Worm (Caenorhabditis elegans) whole organism, early embryonic: ENCODE measurements around the gene F21C10.4.

Experiments
- B0310.2 ChIP-seq: sonication (generic microtip); optimal IDR thresholded peaks from 2 replicates; lab custom pipeline; 2016; ENCODE audit warnings: mild to moderate bottlenecking, missing genetic modification characterization, missing compliant biosample characterization
- F13C5.2 ChIP-seq: sonication (generic microtip); optimal IDR thresholded peaks from 2 replicates; lab custom pipeline; 2017; ENCODE audit warnings: mild to moderate bottlenecking, missing genetic modification characterization, inconsistent platforms, missing compliant biosample characterization
- aly-1 ChIP-seq: sonication (generic microtip); optimal IDR thresholded peaks from 2 replicates; lab custom pipeline; 2016; ENCODE audit warnings: missing genetic modification characterization, missing compliant biosample characterization
- ama-1 ChIP-seq: fragments of 150-350 bp; optimal IDR thresholded peaks from 2 replicates; lab custom pipeline; 2014
- ceh-13 ChIP-seq: fragments of 200-800 bp; sonication (Bioruptor generic); optimal IDR thresholded peaks from 2 replicates; lab custom pipeline; 2018; ENCODE audit warnings: mild to moderate bottlenecking, missing genetic modification characterization, missing compliant biosample characterization
- ceh-36 ChIP-seq: sonication (generic microtip); optimal IDR thresholded peaks from 2 replicates; lab custom pipeline; 2016; ENCODE audit warnings: missing genetic modification characterization, inconsistent platforms, missing compliant biosample characterization
- ets-7 ChIP-seq: sonication (generic microtip); optimal IDR thresholded peaks from 2 replicates; lab custom pipeline; 2016; ENCODE audit warnings: missing genotype, missing genetic modification characterization, missing compliant biosample characterization
- flt-1 ChIP-seq: fragments of 200-800 bp; sonication (Bioruptor generic); IDR thresholded peaks from 2 replicates; pipeline ENCODE4 v1.3.6; 2022; ENCODE audit warnings: missing genetic modification characterization, missing compliant biosample characterization
- hmbx-1 ChIP-seq: sonication (generic microtip); optimal IDR thresholded peaks from 2 replicates; lab custom pipeline; 2016; ENCODE audit warnings: mild to moderate bottlenecking, missing genetic modification characterization, missing compliant biosample characterization
- hmg-4 ChIP-seq: fragments of 200-800 bp; sonication (Bioruptor generic); optimal IDR thresholded peaks from 2 replicates; lab custom pipeline; 2018; ENCODE audit warnings: mild to moderate bottlenecking, missing genetic modification characterization, missing compliant biosample characterization
- hnd-1 ChIP-seq: sonication (generic microtip); optimal IDR thresholded peaks from 2 replicates; lab custom pipeline; 2016; ENCODE audit warnings: missing genetic modification characterization, missing compliant biosample characterization
- pes-1 ChIP-seq: fragments of 200-800 bp; sonication (Bioruptor generic); IDR thresholded peaks from 2 replicates; pipeline ENCODE4 v1.3.6; 2022; ENCODE audit warnings: missing genetic modification reagents, missing genetic modification characterization, missing compliant biosample characterization
- scrt-1 ChIP-seq: fragments of 200-800 bp; sonication (Bioruptor generic); IDR thresholded peaks from 2 replicates; pipeline ENCODE4 v1.3.6; 2022; ENCODE audit warnings: missing genetic modification characterization, missing compliant biosample characterization
- sea-1 ChIP-seq: fragments of 200-800 bp; sonication (Bioruptor generic); conservative IDR thresholded peaks from 2 replicates; pipeline ENCODE4 v1.3.6; 2022; ENCODE audit warnings: missing genetic modification characterization, missing compliant biosample characterization
- tbx-11 ChIP-seq: fragments of 200-800 bp; sonication (Bioruptor generic); IDR thresholded peaks from 2 replicates; pipeline ENCODE4 v1.3.6; 2022; ENCODE audit warnings: missing genetic modification characterization, missing compliant biosample characterization
- tbx-37 ChIP-seq: fragments of 200-800 bp; sonication (Bioruptor generic); conservative IDR thresholded peaks from 2 replicates; pipeline ENCODE4 v1.3.6; 2022; ENCODE audit warnings: missing genetic modification reagents, missing genetic modification characterization, missing compliant biosample characterization
- tra-4 ChIP-seq: sonication (generic microtip); optimal IDR thresholded peaks from 2 replicates; lab custom pipeline; 2017; ENCODE audit warnings: missing genetic modification characterization, missing compliant biosample characterization

The F21C10.4 gene

ce11 chrV:9172989-9173388 lies 46.6 kb downstream of the F21C10.4 start, which contains the start of gene gad-3:
TSS of gene gad-3 (minus strand) at chrV:9173005.
- TF ChIP-seq tbx-37 (GFP tag; lab: Robert Waterston, UW) (no peak), ceh-36 (no peak), hmg-4 (GFP tag; lab: Kevin White, UChicago) (no peak), B0310.2 (tag; lab: Kevin White, UChicago) (no peak), pes-1 (GFP tag; lab: Robert Waterston, UW) (no peak), hmbx-1 (tag; lab: Kevin White, UChicago) (no peak), hnd-1 (tag; lab: Kevin White, UChicago) (no peak), scrt-1 (GFP tag; lab: Robert Waterston, UW) (no peak), tra-4 (tag; lab: Kevin White, UChicago) (no peak), tbx-11 (no peak), F13C5.2 (tag; lab: Kevin White, UChicago) (no peak), ceh-13 (GFP tag; lab: Kevin White, UChicago) (no peak), aly-1 (tag; lab: Kevin White, UChicago) (no peak), ama-1 (no peak)

ce11 chrV:9173789-9174188 lies 47.4 kb downstream of the F21C10.4 start, which contains the start of gene pqn-16:
TSS of gene pqn-16 (plus strand) at chrV:9174089.
- TF ChIP-seq sea-1 (GFP tag; lab: Robert Waterston, UW): no peak
- TF ChIP-seq ets-7 (tag; lab: Kevin White, UChicago): no peak
- no peak for TF ChIP-seq ceh-13 (GFP tag; lab: Kevin White, UChicago)
- TF ChIP-seq hmg-4 (GFP tag; lab: Kevin White, UChicago): no peak
- TF ChIP-seq ama-1: no peak
- no peak for TF ChIP-seq tbx-11
- TF ChIP-seq flt-1 (GFP tag; lab: Robert Waterston, UW): no peak
- no peak for TF ChIP-seq pes-1 (GFP tag; lab: Robert Waterston, UW)
- no peak for TF ChIP-seq hmbx-1 (tag; lab: Kevin White, UChicago)
- TF ChIP-seq tra-4 (tag; lab: Kevin White, UChicago): no peak
- TF ChIP-seq ceh-36: no peak
- TF ChIP-seq F13C5.2 (tag; lab: Kevin White, UChicago): no peak
- TF ChIP-seq scrt-1 (GFP tag; lab: Robert Waterston, UW): no peak

- TF ChIP-seq tbx-37 (GFP tag; lab: Robert Waterston, UW) (no peak; the same call in 1 of the 2 replicates), hmbx-1 (tag; lab: Kevin White, UChicago) (no peak), B0310.2 (tag; lab: Kevin White, UChicago) (no peak), ets-7 (tag; lab: Kevin White, UChicago) (no peak), F13C5.2 (tag; lab: Kevin White, UChicago) (peak; percentile 84), ceh-13 (GFP tag; lab: Kevin White, UChicago) (no peak), hnd-1 (tag; lab: Kevin White, UChicago) (peak; percentile 36), tra-4 (tag; lab: Kevin White, UChicago) (no peak), ceh-36 (peak; percentile 35), tbx-11 (peak; percentile 57; the same call in 1 of the 2 replicates), ama-1 (no peak), aly-1 (tag; lab: Kevin White, UChicago) (no peak), pes-1 (GFP tag; lab: Robert Waterston, UW) (no peak), flt-1 (GFP tag; lab: Robert Waterston, UW) (no peak), sea-1 (GFP tag; lab: Robert Waterston, UW) (no peak), scrt-1 (GFP tag; lab: Robert Waterston, UW) (no peak), hmg-4 (GFP tag; lab: Kevin White, UChicago) (no peak)
These were observed 48.9 kb downstream of the F21C10.4 start, which contains the start of gene spas-1 for ce11 chrV:9175218-9175837. TSS of gene spas-1 (plus strand) at chrV:9175789.
